Fruit fly (Drosophila melanogaster) S2 (cell line): ENCODE measurements around the gene CG6431.

Experiments
- CG8478 ChIP-seq: fragments of >200 bp; optimal IDR thresholded peaks from 2 replicates; lab custom pipeline; 2018
- CTCF ChIP-seq, 2 experiments: fragments of >200 bp; optimal IDR thresholded peaks; 2 replicates each; lab custom pipeline; 2018

DNA sequence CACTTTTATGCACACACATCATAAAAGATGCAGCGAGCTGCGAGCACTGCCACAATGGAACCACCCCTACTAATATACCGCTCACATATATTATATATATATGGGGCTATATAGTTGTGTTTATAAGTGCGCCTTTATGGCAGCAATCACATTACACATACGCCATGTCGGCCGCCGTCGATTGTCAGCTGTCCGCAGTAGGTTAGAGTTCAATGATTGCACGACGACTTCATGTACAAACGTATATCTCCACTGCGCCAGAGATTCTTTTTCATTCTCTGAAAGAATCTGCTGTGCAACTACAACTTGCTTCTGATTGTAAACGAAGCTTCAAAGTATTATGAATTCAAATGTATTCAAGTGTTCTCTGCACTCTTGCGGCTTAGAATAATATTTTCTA, 28.7 kb downstream of the CG6431 start:
- no peak for TF ChIP-seq CG8478 (lab: Kevin White, UChicago)
- TF ChIP-seq CTCF (optimal IDR thresholded peaks at IDR 0.05; lab: Kevin White, UChicago), result no peak
